Worm (Caenorhabditis elegans): ENCODE measurements around the gene F26G1.1.
A peak's percentile ranks its signal among the peaks of the same experiment; 100 is the strongest.

Gene F26G1.1

ce11 chrII:4759835-4760234, 31.6 kb upstream of the F26G1.1 start:
- TF ChIP-seq nhr-20 (tag; optimal IDR thresholded peaks at IDR 0.05) (peak; percentile 50), rnt-1 (tag; optimal IDR thresholded peaks at IDR 0.05) (no peak), lin-14 (GFP tag; optimal IDR thresholded peaks at IDR 0.05) (peak; percentile 53), nhr-85 (tag) (peak; percentile 91), nhr-71 (tag; optimal IDR thresholded peaks at IDR 0.05) (peak; percentile 13)

- TF ChIP-seq lin-39 (tag; optimal IDR thresholded peaks at IDR 0.05) (no peak), alr-1 (tag; optimal IDR thresholded peaks at IDR 0.05; ENCODE audit: borderline replicate concordance) (no peak), aly-2 (tag; optimal IDR thresholded peaks at IDR 0.05) (no peak), ztf-11 (tag; optimal IDR thresholded peaks at IDR 0.05) (no peak), unc-62 (GFP tag; optimal IDR thresholded peaks at IDR 0.05) (no peak), snu-23 (GFP tag; optimal IDR thresholded peaks at IDR 0.05) (peak; percentile 9), rnt-1 (tag; optimal IDR thresholded peaks at IDR 0.05) (no peak), pqm-1 (tag; optimal IDR thresholded peaks at IDR 0.05) (no peak), mab-9 (GFP tag; IDR thresholded peaks at IDR 0.05) (no peak), egl-13 (tag; optimal IDR thresholded peaks at IDR 0.05) (no peak), fkh-4 (tag; optimal IDR thresholded peaks at IDR 0.05; ENCODE audit: borderline replicate concordance) (no peak), lin-35 (GFP tag; optimal IDR thresholded peaks at IDR 0.05) (peak in 1 of 2 experiments; percentile 4), nhr-71 (tag; optimal IDR thresholded peaks at IDR 0.05) (peak; percentile 31), nhr-20 (tag; optimal IDR thresholded peaks at IDR 0.05) (peak; percentile 48), grh-1 (GFP tag; IDR thresholded peaks at IDR 0.05) (no peak), ztf-4 (tag; optimal IDR thresholded peaks at IDR 0.05) (no peak), nhr-237 (tag; optimal IDR thresholded peaks at IDR 0.05) (no peak), pax-3 (tag; optimal IDR thresholded peaks at IDR 0.05) (no peak), unc-86 (tag; optimal IDR thresholded peaks at IDR 0.05) (no peak), tlp-1 (tag; optimal IDR thresholded peaks at IDR 0.05) (no peak), nhr-85 (tag) (peak; percentile 93), C16A3.4 (tag; optimal IDR thresholded peaks at IDR 0.05) (no peak), egl-27 (tag; optimal IDR thresholded peaks at IDR 0.05) (no peak), elt-3 (tag; optimal IDR thresholded peaks at IDR 0.05) (no peak), mef-2 (tag; optimal IDR thresholded peaks at IDR 0.05) (no peak), lsy-2 (tag; optimal IDR thresholded peaks at IDR 0.05) (peak in 1 of 2 experiments; percentile 38), dpl-1 (GFP tag; optimal IDR thresholded peaks at IDR 0.05) (no peak), unc-98 (GFP tag; IDR thresholded peaks at IDR 0.05) (no peak), aha-1 (tag; optimal IDR thresholded peaks at IDR 0.05) (no peak), ceh-90 (tag; optimal IDR thresholded peaks at IDR 0.05) (no peak), lir-3 (tag; optimal IDR thresholded peaks at IDR 0.05; ENCODE audit: poor library complexity) (no peak), lin-14 (GFP tag; optimal IDR thresholded peaks at IDR 0.05) (peak; percentile 37), blmp-1 (tag; optimal IDR thresholded peaks at IDR 0.05) (peak; percentile 36), lin-13 (GFP tag; optimal IDR thresholded peaks at IDR 0.05) (no peak)
These were observed 30.4 kb upstream of the F26G1.1 start for ce11 chrII:4761020-4761419.

DNA sequence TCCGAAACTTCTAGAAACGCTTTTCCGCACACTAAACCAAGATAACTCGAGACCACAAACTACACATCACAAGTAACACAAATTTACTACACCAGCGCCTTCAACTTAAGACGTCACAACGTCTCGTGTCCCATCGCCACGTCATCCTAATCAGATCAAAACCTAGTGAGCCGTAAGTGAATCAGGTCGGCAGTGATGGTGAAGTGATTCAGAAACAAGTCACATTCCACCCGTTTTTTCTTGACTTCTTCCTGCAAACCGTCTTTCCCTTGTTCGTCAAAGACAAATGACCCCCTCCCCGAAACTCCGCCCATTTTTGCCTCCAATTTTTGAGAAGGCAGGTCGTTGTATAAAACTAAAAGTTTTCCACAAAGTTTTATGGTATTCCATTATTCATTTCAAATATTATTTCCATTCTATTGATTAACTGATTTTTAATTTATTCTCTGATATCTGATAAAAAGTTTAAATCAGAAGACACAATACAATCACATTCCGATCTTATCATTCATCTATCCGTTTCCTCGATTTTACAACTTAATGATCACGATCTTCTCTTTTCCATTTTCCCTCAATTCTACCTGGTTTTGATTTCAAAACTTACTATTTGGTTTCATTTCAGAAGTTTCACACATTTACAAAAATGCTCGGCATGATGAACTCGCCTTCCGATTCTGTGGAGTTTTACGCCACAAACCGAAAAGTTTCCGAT, 28.7 kb upstream of the F26G1.1 start, which contains the start of gene F26G1.2:
Gene F26G1.2, plus strand, starts transcription at position 508 of the 712 bp plus-strand sequence.
- no peak for TF ChIP-seq elt-2 (tag; optimal IDR thresholded peaks at IDR 0.05)
- peak; percentile 50 for TF ChIP-seq nhr-71 (tag; optimal IDR thresholded peaks at IDR 0.05)
- no peak for TF ChIP-seq snpc-4 (tag; optimal IDR thresholded peaks at IDR 0.05)
- TF ChIP-seq nhr-90 (tag; optimal IDR thresholded peaks at IDR 0.05; ENCODE audit: poor library complexity), result no peak
- no peak for TF ChIP-seq nhr-237 (tag; optimal IDR thresholded peaks at IDR 0.05)
- no peak for TF ChIP-seq efl-1 (optimal IDR thresholded peaks at IDR 0.05)
- TF ChIP-seq efl-1 (GFP tag; optimal IDR thresholded peaks at IDR 0.05 in 1 of 2), result peak in 1 of 2 experiments; percentile 90
- TF ChIP-seq egl-27 (tag; optimal IDR thresholded peaks at IDR 0.05), result no peak
- peak; percentile 11 for TF ChIP-seq snu-23 (GFP tag; optimal IDR thresholded peaks at IDR 0.05)
- no peak for TF ChIP-seq ceh-63 (GFP tag; optimal IDR thresholded peaks at IDR 0.05)
- TF ChIP-seq nhr-85 (tag), result peak; percentile 84
- TF ChIP-seq sptf-1 (tag; optimal IDR thresholded peaks at IDR 0.05), result no peak
- no peak for TF ChIP-seq dpl-1 (GFP tag; optimal IDR thresholded peaks at IDR 0.05)
- TF ChIP-seq fos-1 (tag; optimal IDR thresholded peaks at IDR 0.05), result no peak
- TF ChIP-seq elt-3 (tag; optimal IDR thresholded peaks at IDR 0.05), result peak in 1 of 6 experiments; percentile 69
- no peak for TF ChIP-seq egl-13 (tag; optimal IDR thresholded peaks at IDR 0.05)
- peak; percentile 25; the same call in 1 of the 2 replicates for TF ChIP-seq grh-1 (GFP tag; IDR thresholded peaks at IDR 0.05)
- TF ChIP-seq xbp-1 (tag; optimal IDR thresholded peaks at IDR 0.05), result peak; percentile 36
- peak; percentile 51 for TF ChIP-seq blmp-1 (tag; optimal IDR thresholded peaks at IDR 0.05)
- TF ChIP-seq lsy-2 (tag; optimal IDR thresholded peaks at IDR 0.05), result peak in 1 of 2 experiments; percentile 24
- TF ChIP-seq fkh-8 (tag; optimal IDR thresholded peaks at IDR 0.05), result peak; percentile 32
- peak; percentile 53 for TF ChIP-seq nhr-20 (tag; optimal IDR thresholded peaks at IDR 0.05)
- no peak for TF ChIP-seq hlh-17 (GFP tag; optimal IDR thresholded peaks at IDR 0.05; ENCODE audit: borderline replicate concordance)
- no peak for TF ChIP-seq mep-1 (tag; optimal IDR thresholded peaks at IDR 0.05)
- no peak for TF ChIP-seq mdl-1 (tag; optimal IDR thresholded peaks at IDR 0.05)

Data from whole organism, L1 larva.